Fruit fly (Drosophila melanogaster) whole organism, wandering third instar larva: ENCODE measurements around the gene Zir.

Experiments
- CG9705 ChIP-seq: fragments of 200-800 bp; sonication (Bioruptor generic); optimal IDR thresholded peaks from 2 replicates; lab custom pipeline; 2018; ENCODE audit warnings: missing biosample characterization, mild to moderate bottlenecking, missing genetic modification characterization
- Dfd ChIP-seq: fragments of >200 bp; optimal IDR thresholded peaks from 2 replicates; lab custom pipeline; 2017; ENCODE audit warnings: missing biosample characterization, missing genetic modification characterization
- Hnf4 ChIP-seq: fragments of 200-800 bp; sonication (Bioruptor generic); optimal IDR thresholded peaks from 2 replicates; lab custom pipeline; 2016; ENCODE audit warnings: missing biosample characterization, mild to moderate bottlenecking, missing genetic modification characterization
- OdsH ChIP-seq: fragments of 200-800 bp; sonication (Bioruptor generic); optimal IDR thresholded peaks from 2 replicates; lab custom pipeline; 2016; ENCODE audit warnings: missing biosample characterization, mild to moderate bottlenecking, missing genetic modification characterization
- dmrt93B ChIP-seq: fragments of 200-800 bp; sonication (Bioruptor generic); optimal IDR thresholded peaks from 2 replicates; lab custom pipeline; 2018; ENCODE audit warnings: missing biosample characterization, mild to moderate bottlenecking, missing genetic modification characterization
- jim ChIP-seq: fragments of 175-275, 200-325 bp; sonication (Bioruptor generic); optimal IDR thresholded peaks from 2 replicates; lab custom pipeline; 2016; ENCODE audit warnings: missing biosample characterization, mild to moderate bottlenecking, missing genetic modification characterization
- pan ChIP-seq: fragments of >200 bp; optimal IDR thresholded peaks from 2 replicates; lab custom pipeline; 2017
- rgr ChIP-seq: fragments of 200-800 bp; sonication (Bioruptor generic); optimal IDR thresholded peaks from 3 replicates; lab custom pipeline; 2016; ENCODE audit warnings: missing biosample characterization, mild to moderate bottlenecking, missing genetic modification characterization
- tai ChIP-seq: sonication (Bioruptor generic); optimal IDR thresholded peaks from 2 replicates; lab custom pipeline; 2016; ENCODE audit warnings: missing biosample characterization, missing genetic modification characterization
- usp ChIP-seq: fragments of >200 bp; optimal IDR thresholded peaks from 2 replicates; lab custom pipeline; 2017; ENCODE audit warnings: missing biosample characterization, missing genetic modification characterization

dm6 chr2L:71869-72751 is 22.4 kb upstream of the Zir start:
- TF ChIP-seq pan: no peak
- TF ChIP-seq OdsH (GFP tag; lab: Kevin White, UChicago): peak; percentile 30
- no peak for TF ChIP-seq jim
- TF ChIP-seq Dfd (GFP tag; lab: Kevin White, UChicago): no peak
- peak; percentile 19 for TF ChIP-seq rgr (GFP tag; lab: Kevin White, UChicago)
- TF ChIP-seq dmrt93B: no peak
- no peak for TF ChIP-seq tai (GFP tag; lab: Kevin White, UChicago)
- TF ChIP-seq Hnf4 (GFP tag; lab: Kevin White, UChicago): no peak
- no peak for TF ChIP-seq CG9705 (GFP tag; lab: Kevin White, UChicago)
- TF ChIP-seq usp (GFP tag; lab: Kevin White, UChicago): no peak
